Worm (Caenorhabditis elegans) whole organism, mixed stage, embryonic: ENCODE results near the gene K08D9.10.

Experiments used
- lin-13 ChIP-seq: fragments of 150-350 bp; optimal IDR thresholded peaks from 2 replicates; lab custom pipeline; 2014; ENCODE audit warnings: missing biosample characterization, missing genetic modification characterization
- unc-62 ChIP-seq: fragments of 150-350 bp; optimal IDR thresholded peaks from 2 replicates; lab custom pipeline; 2014; ENCODE audit warnings: missing biosample characterization, missing genetic modification reagents, missing genetic modification characterization

- no peak for TF ChIP-seq unc-62
- no peak for TF ChIP-seq lin-13 (tag; lab: Kevin White, UChicago)
Measured at ce11 chrV:3230150-3230549, 547 bp upstream of the K08D9.10 start.
